Worm (Caenorhabditis elegans) whole organism, L2 larva: ENCODE data around the gene C01F1.5.

Experiments used
- R02D3.7 ChIP-seq: fragments of 150-350 bp; optimal IDR thresholded peaks from 2 replicates; lab custom pipeline; 2014; ENCODE audit warnings: missing biosample characterization, missing genetic modification characterization
- ceh-16 ChIP-seq: fragments of 150-350 bp; optimal IDR thresholded peaks from 2 replicates; lab custom pipeline; 2014; ENCODE audit warnings: missing biosample characterization, missing genetic modification characterization
- skn-1 ChIP-seq: sonication (generic microtip); optimal IDR thresholded peaks from 2 replicates; lab custom pipeline; 2017; ENCODE audit warnings: missing biosample characterization, missing genetic modification characterization
- ztf-11 ChIP-seq: sonication (generic microtip); optimal IDR thresholded peaks from 2 replicates; lab custom pipeline; 2017; ENCODE audit warnings: missing biosample characterization, missing genetic modification characterization

DNA sequence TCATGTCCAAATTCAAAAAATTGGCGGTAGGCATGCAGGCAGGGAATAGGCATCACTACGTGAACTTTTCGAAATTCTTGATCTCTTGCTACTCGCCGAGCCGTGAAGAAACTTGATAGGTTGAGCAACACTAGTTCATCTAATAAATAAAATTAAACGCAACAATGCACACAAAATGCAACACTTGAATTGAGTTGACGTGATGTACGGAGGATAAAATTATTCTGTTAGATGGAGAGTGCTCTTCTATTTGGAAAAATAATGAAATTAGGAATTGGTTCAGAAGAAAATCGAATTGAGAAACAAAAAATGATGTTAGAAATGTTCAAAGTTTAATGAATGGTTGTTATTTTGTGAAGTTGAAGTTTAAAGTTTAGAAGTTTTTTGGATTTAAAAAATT lies 4.7 kb downstream of the C01F1.5 start:
- no peak for TF ChIP-seq R02D3.7 (tag; lab: Kevin White, UChicago)
- no peak for TF ChIP-seq ceh-16 (tag; lab: Kevin White, UChicago)
- TF ChIP-seq skn-1 (tag; lab: Kevin White, UChicago), result no peak
- no peak for TF ChIP-seq ztf-11
